Worm (Caenorhabditis elegans) whole organism, L1 larva: Measurements from ENCODE around the gene Y39A1A.16.

Experiments used
- C04F5.9 ChIP-seq: sonication (generic microtip); optimal IDR thresholded peaks from 2 replicates; lab custom pipeline; 2016; ENCODE audit warnings: missing genetic modification characterization, missing compliant biosample characterization
- aha-1 ChIP-seq: fragments of 150-350 bp; optimal IDR thresholded peaks from 2 replicates; lab custom pipeline; 2014; ENCODE audit warnings: missing biosample characterization, missing genetic modification characterization
- ama-1 ChIP-seq: fragments of 150-350 bp; optimal IDR thresholded peaks from 2 replicates; lab custom pipeline; 2014
- blmp-1 ChIP-seq: fragments of 150-350 bp; optimal IDR thresholded peaks from 2 replicates; lab custom pipeline; 2014; ENCODE audit warnings: missing biosample characterization, missing genetic modification characterization
- ceh-8 ChIP-seq: fragments of 200-800 bp; sonication (Bioruptor generic); optimal IDR thresholded peaks from 2 replicates; lab custom pipeline; 2018; ENCODE audit warnings: mild to moderate bottlenecking, missing genetic modification characterization, moderate library complexity, missing compliant biosample characterization
- ceh-82 ChIP-seq, 3 experiments: fragments of 150-350 bp in 1 of 3; sonication (generic microtip) in 2 of 3; optimal IDR thresholded peaks; 2 replicates each; lab custom pipeline; 2014 to 2017; ENCODE audit warnings: missing biosample characterization in 3 of 3, missing genetic modification characterization in 3 of 3
- ceh-90 ChIP-seq: sonication (generic microtip); optimal IDR thresholded peaks from 2 replicates; lab custom pipeline; 2016; ENCODE audit warnings: missing genetic modification characterization, missing compliant biosample characterization
- efl-1 ChIP-seq, 4 experiments: fragments of 150-350 bp; optimal IDR thresholded peaks in 3 of 4; peaks in 1 of 4; 1 replicate in 1 of 4; 2 replicates in 3 of 4; lab custom pipeline; 2014; ENCODE audit warnings: missing biosample characterization in 2 of 4, missing genetic modification characterization in 2 of 4, missing genetic modification reagents in 2 of 4
- egl-27 ChIP-seq, 2 experiments: fragments of 150-350 bp in 1 of 2; sonication (generic microtip); optimal IDR thresholded peaks; 3 replicates each; lab custom pipeline; 2017 to 2018; ENCODE audit warnings: missing biosample characterization in 2 of 2, missing genetic modification characterization in 2 of 2, missing genetic modification reagents in 2 of 2
- elt-3 ChIP-seq, 6 experiments: fragments of 150-350 bp in 1 of 6; sonication (generic microtip); optimal IDR thresholded peaks; 2 replicates each; lab custom pipeline; 2017 to 2018; ENCODE audit warnings: missing biosample characterization in 6 of 6, missing genetic modification characterization in 6 of 6, inconsistent platforms in 1 of 6
- fkh-10 ChIP-seq: sonication (generic microtip); optimal IDR thresholded peaks from 2 replicates; lab custom pipeline; 2017; ENCODE audit warnings: missing biosample characterization, missing genetic modification reagents, missing genetic modification characterization
- fkh-4 ChIP-seq: sonication (generic microtip); optimal IDR thresholded peaks from 2 replicates; lab custom pipeline; 2016; ENCODE audit warnings: missing compliant biosample characterization, missing genetic modification characterization, borderline replicate concordance
- fkh-8 ChIP-seq: sonication (generic microtip); optimal IDR thresholded peaks from 2 replicates; lab custom pipeline; 2016; ENCODE audit warnings: mild to moderate bottlenecking, missing genetic modification characterization, missing compliant biosample characterization
- hpl-2 ChIP-seq: fragments of 150-350 bp; optimal IDR thresholded peaks from 2 replicates; lab custom pipeline; 2014; ENCODE audit warnings: missing biosample characterization, missing genetic modification reagents, missing genetic modification characterization
- isw-1 ChIP-seq: fragments of 200-800 bp; sonication (Bioruptor generic); IDR thresholded peaks from 2 replicates; pipeline ENCODE4 v1.3.6; 2022; ENCODE audit warnings: missing genetic modification characterization, missing compliant biosample characterization
- lin-14 ChIP-seq: fragments of 200-800 bp; sonication (Bioruptor generic); optimal IDR thresholded peaks from 2 replicates; lab custom pipeline; 2018; ENCODE audit warnings: mild to moderate bottlenecking, missing genetic modification characterization, moderate library complexity, missing compliant biosample characterization
- lin-39 ChIP-seq: fragments of 150-350 bp; optimal IDR thresholded peaks from 2 replicates; lab custom pipeline; 2014; ENCODE audit warnings: missing biosample characterization, missing genetic modification reagents, missing genetic modification characterization
- lir-3 ChIP-seq: sonication (generic microtip); optimal IDR thresholded peaks from 2 replicates; lab custom pipeline; 2016; ENCODE audit warnings: mild to moderate bottlenecking, missing genetic modification characterization, moderate library complexity, missing compliant biosample characterization; ENCODE audit not compliant: poor library complexity
- mef-2 ChIP-seq: fragments of 150-350 bp; optimal IDR thresholded peaks from 2 replicates; lab custom pipeline; 2014; ENCODE audit warnings: missing biosample characterization, missing genetic modification characterization
- mep-1 ChIP-seq: fragments of 150-350 bp; optimal IDR thresholded peaks from 2 replicates; lab custom pipeline; 2014; ENCODE audit warnings: missing biosample characterization, missing genetic modification characterization
- nhr-19 ChIP-seq: fragments of 200-800 bp; sonication (Bioruptor generic); conservative IDR thresholded peaks from 2 replicates; pipeline ENCODE4 v1.3.6; 2022; ENCODE audit warnings: missing genetic modification characterization, missing compliant biosample characterization
- nhr-47 ChIP-seq: sonication (generic microtip); optimal IDR thresholded peaks from 2 replicates; lab custom pipeline; 2016; ENCODE audit warnings: mild to moderate bottlenecking, missing genetic modification characterization, moderate library complexity, missing compliant biosample characterization
- nhr-84 ChIP-seq: sonication (generic microtip); optimal IDR thresholded peaks from 2 replicates; lab custom pipeline; 2017; ENCODE audit warnings: missing biosample characterization, missing genetic modification characterization
- nhr-85 ChIP-seq: sonication (generic microtip); peaks from one replicate; lab custom pipeline; 2016; ENCODE audit warnings: missing genetic modification characterization, inconsistent platforms, missing compliant biosample characterization
- rnt-1 ChIP-seq: sonication (generic microtip); optimal IDR thresholded peaks from 2 replicates; lab custom pipeline; 2016; ENCODE audit warnings: mild to moderate bottlenecking, missing genetic modification characterization, moderate library complexity, missing compliant biosample characterization
- skn-1 ChIP-seq: fragments of 150-350 bp; optimal IDR thresholded peaks from 2 replicates; lab custom pipeline; 2014; ENCODE audit warnings: missing biosample characterization, missing genetic modification characterization
- snpc-4 ChIP-seq: fragments of 150-350 bp; optimal IDR thresholded peaks from 2 replicates; lab custom pipeline; 2014; ENCODE audit warnings: missing biosample characterization, missing genetic modification characterization
- sox-4 ChIP-seq: sonication (generic microtip); optimal IDR thresholded peaks from 2 replicates; lab custom pipeline; 2016; ENCODE audit warnings: missing genetic modification characterization, missing compliant biosample characterization
- unc-98 ChIP-seq: fragments of 200-800 bp; sonication (Bioruptor generic); IDR thresholded peaks from 2 replicates; pipeline ENCODE4 v1.3.6; 2022; ENCODE audit warnings: missing genetic modification characterization, missing compliant biosample characterization
- ztf-11 ChIP-seq, 2 experiments: sonication (generic microtip); optimal IDR thresholded peaks; 2 replicates each; lab custom pipeline; 2016 to 2017; ENCODE audit warnings: missing genetic modification characterization in 2 of 2, missing biosample characterization in 1 of 2, missing compliant biosample characterization in 1 of 2
- ztf-4 ChIP-seq: fragments of 150-350 bp; optimal IDR thresholded peaks from 2 replicates; lab custom pipeline; 2014; ENCODE audit warnings: missing biosample characterization, missing genetic modification characterization

Y39A1A.16 gene

ce11 chrIII:10661292-10661691 is 17.8 kb upstream of the Y39A1A.16 start:
- TF ChIP-seq elt-3 (tag; optimal IDR thresholded peaks at IDR 0.05; lab: Kevin White, UChicago): peak in 1 of 6 experiments; percentile 6
- no peak for TF ChIP-seq nhr-19 (GFP tag; lab: Robert Waterston, UW)
- no peak for TF ChIP-seq ceh-8 (GFP tag; lab: Kevin White, UChicago)
- peak; percentile 58 for TF ChIP-seq blmp-1 (tag; lab: Kevin White, UChicago)
- peak; percentile 38 for TF ChIP-seq lin-14 (GFP tag; lab: Kevin White, UChicago)
- TF ChIP-seq nhr-85 (tag; lab: Kevin White, UChicago): peak; percentile 79
- TF ChIP-seq, all 84 proteins: peak for 4

ce11 chrIII:10666640-10667039 is 12.4 kb upstream of the Y39A1A.16 start:
- TF ChIP-seq fkh-8 (no peak), lin-39 (tag; lab: Kevin White, UChicago) (no peak), nhr-85 (tag; lab: Kevin White, UChicago) (peak; percentile 55), rnt-1 (tag; lab: Kevin White, UChicago) (no peak), skn-1 (tag; lab: Kevin White, UChicago) (no peak)
- TF ChIP-seq, all 84 proteins: peak for 1

ce11 chrIII:10671894-10672293 is 7.2 kb upstream of the Y39A1A.16 start:
- TF ChIP-seq efl-1 (optimal IDR thresholded peaks at IDR 0.05; lab: Kevin White, UChicago) (no peak), efl-1 (GFP tag; optimal IDR thresholded peaks at IDR 0.05 in 1 of 2; lab: Kevin White, UChicago) (peak in 1 of 2 experiments; percentile 60), ama-1 (lab: Kevin White, UChicago) (no peak), blmp-1 (tag; lab: Kevin White, UChicago) (peak; percentile 83)

- TF ChIP-seq ztf-11 (tag; optimal IDR thresholded peaks at IDR 0.05; lab: Kevin White, UChicago): no peak
- TF ChIP-seq ceh-90 (tag; lab: Kevin White, UChicago): no peak
- TF ChIP-seq snpc-4 (tag; lab: Kevin White, UChicago): no peak
- no peak for TF ChIP-seq fkh-4 (tag; lab: Kevin White, UChicago)
- TF ChIP-seq sox-4 (tag; lab: Kevin White, UChicago): no peak
- TF ChIP-seq nhr-47 (tag; lab: Kevin White, UChicago): no peak
Observed at ce11 chrIII:10689057-10689456, 10.0 kb downstream of the Y39A1A.16 start, which contains the start of gene Y39A1A.31. Y39A1A.31 (minus strand) TSS chrIII:10689157.

- TF ChIP-seq fkh-8 (no peak), aha-1 (tag; lab: Kevin White, UChicago) (no peak)
- TF ChIP-seq, all 84 proteins: peak for 0
Observed at ce11 chrIII:10691019-10691418, 11.9 kb downstream of the Y39A1A.16 start, which contains the start of gene Y39A1A.17. Y39A1A.17 (minus strand) TSS chrIII:10691119.

- TF ChIP-seq efl-1 (optimal IDR thresholded peaks at IDR 0.05; lab: Kevin White, UChicago): no peak
- peak in 1 of 2 experiments; percentile 84 for TF ChIP-seq efl-1 (GFP tag; optimal IDR thresholded peaks at IDR 0.05 in 1 of 2; lab: Kevin White, UChicago)
- TF ChIP-seq nhr-85 (tag; lab: Kevin White, UChicago): peak; percentile 57
- peak; percentile 10 for TF ChIP-seq blmp-1 (tag; lab: Kevin White, UChicago)
- peak in 1 of 6 experiments; percentile 37 for TF ChIP-seq elt-3 (tag; optimal IDR thresholded peaks at IDR 0.05; lab: Kevin White, UChicago)
- no peak for TF ChIP-seq nhr-19 (GFP tag; lab: Robert Waterston, UW)
- TF ChIP-seq unc-98 (GFP tag; lab: Robert Waterston, UW): no peak
Observed at ce11 chrIII:10694294-10694693, 15.2 kb downstream of the Y39A1A.16 start, which contains the start of the genes Y39A1A.18 and fmo-3. Y39A1A.18 (minus strand) TSS chrIII:10694485. fmo-3 (plus strand) TSS chrIII:10694681.

ce11 chrIII:10700460-10700859 is 21.4 kb downstream of the Y39A1A.16 start, which contains the start of gene Y39A1A.20:
Y39A1A.20 (minus strand) TSS chrIII:10700560.
- TF ChIP-seq aha-1 (tag; lab: Kevin White, UChicago) (no peak), nhr-47 (tag; lab: Kevin White, UChicago) (no peak), ceh-82 (tag; optimal IDR thresholded peaks at IDR 0.05; lab: Kevin White, UChicago) (no peak), hpl-2 (GFP tag; lab: Kevin White, UChicago) (no peak), unc-98 (GFP tag; lab: Robert Waterston, UW) (no peak), mep-1 (tag; lab: Kevin White, UChicago) (no peak), mef-2 (tag; lab: Kevin White, UChicago) (no peak), C04F5.9 (tag; lab: Kevin White, UChicago) (no peak), ztf-11 (tag; optimal IDR thresholded peaks at IDR 0.05; lab: Kevin White, UChicago) (no peak), isw-1 (GFP tag; lab: Robert Waterston, UW) (no peak), fkh-10 (no peak), lir-3 (no peak), nhr-84 (no peak), egl-27 (tag; optimal IDR thresholded peaks at IDR 0.05; lab: Kevin White, UChicago) (no peak), ama-1 (lab: Kevin White, UChicago) (no peak), lin-14 (GFP tag; lab: Kevin White, UChicago) (no peak), ztf-4 (tag; lab: Kevin White, UChicago) (no peak)
